Worm (Caenorhabditis elegans) whole organism, late embryonic: ENCODE results near the gene C33G8.13.

Experiments
- C38D4.7 ChIP-seq: fragments of 200-800 bp; sonication (Bioruptor generic); optimal IDR thresholded peaks from 2 replicates; lab custom pipeline; 2018; ENCODE audit warnings: mild to moderate bottlenecking, missing genetic modification characterization, moderate library complexity, missing compliant biosample characterization
- F13H6.1 ChIP-seq: sonication (generic microtip); optimal IDR thresholded peaks from 2 replicates; lab custom pipeline; 2016; ENCODE audit warnings: missing genetic modification characterization, missing compliant biosample characterization
- T23F11.4 ChIP-seq: fragments of 200-800 bp; sonication (Bioruptor generic); optimal IDR thresholded peaks from 2 replicates; lab custom pipeline; 2018; ENCODE audit warnings: mild to moderate bottlenecking, missing genetic modification characterization, missing compliant biosample characterization
- ahr-1 ChIP-seq: sonication (generic microtip); optimal IDR thresholded peaks from 2 replicates; lab custom pipeline; 2016; ENCODE audit warnings: missing genetic modification characterization, missing compliant biosample characterization
- ama-1 ChIP-seq: fragments of 150-350 bp; optimal IDR thresholded peaks from 2 replicates; lab custom pipeline; 2014
- ceh-18 ChIP-seq: sonication (generic microtip); optimal IDR thresholded peaks from 2 replicates; lab custom pipeline; 2016; ENCODE audit warnings: missing genetic modification characterization, missing compliant biosample characterization
- ceh-19 ChIP-seq: fragments of 200-800 bp; sonication (Bioruptor generic); optimal IDR thresholded peaks from 2 replicates; lab custom pipeline; 2018; ENCODE audit warnings: mild to moderate bottlenecking, missing genetic modification characterization, missing compliant biosample characterization
- ceh-2 ChIP-seq: sonication (generic microtip); optimal IDR thresholded peaks from 2 replicates; lab custom pipeline; 2016; ENCODE audit warnings: missing genotype, missing genetic modification characterization, missing compliant biosample characterization
- ceh-22 ChIP-seq: sonication (generic microtip); optimal IDR thresholded peaks from 2 replicates; lab custom pipeline; 2017; ENCODE audit warnings: missing biosample characterization, missing genetic modification characterization
- ceh-24 ChIP-seq: sonication (generic microtip); optimal IDR thresholded peaks from 2 replicates; lab custom pipeline; 2016; ENCODE audit warnings: mild to moderate bottlenecking, missing genetic modification characterization, missing compliant biosample characterization
- ceh-31 ChIP-seq: sonication (generic microtip); optimal IDR thresholded peaks from 2 replicates; lab custom pipeline; 2016; ENCODE audit warnings: missing genetic modification characterization, missing compliant biosample characterization
- ceh-34 ChIP-seq: sonication (generic microtip); optimal IDR thresholded peaks from 2 replicates; lab custom pipeline; 2016; ENCODE audit warnings: mild to moderate bottlenecking, missing genetic modification characterization, missing compliant biosample characterization
- ceh-45 ChIP-seq: fragments of 200-800 bp; sonication (Bioruptor generic); IDR thresholded peaks from 2 replicates; pipeline ENCODE4 v1.3.6; 2022; ENCODE audit warnings: missing genetic modification reagents, missing genetic modification characterization, missing compliant biosample characterization
- ceh-48 ChIP-seq: sonication (generic microtip); optimal IDR thresholded peaks from 2 replicates; lab custom pipeline; 2016; ENCODE audit warnings: missing genetic modification characterization, inconsistent platforms, missing compliant biosample characterization
- ceh-6 ChIP-seq: fragments of 200-800 bp; sonication (Bioruptor generic); optimal IDR thresholded peaks from 2 replicates; lab custom pipeline; 2018; ENCODE audit warnings: mild to moderate bottlenecking, missing genetic modification characterization, missing compliant biosample characterization
- che-1 ChIP-seq: sonication (generic microtip); optimal IDR thresholded peaks from 2 replicates; lab custom pipeline; 2016; ENCODE audit warnings: mild to moderate bottlenecking, missing genetic modification characterization, missing compliant biosample characterization
- dmd-4 ChIP-seq: sonication (generic microtip); optimal IDR thresholded peaks from 2 replicates; lab custom pipeline; 2016; ENCODE audit warnings: borderline replicate concordance, missing genetic modification characterization, missing compliant biosample characterization
- ets-4 ChIP-seq: sonication (generic microtip); optimal IDR thresholded peaks from 2 replicates; lab custom pipeline; 2016; ENCODE audit warnings: missing genetic modification characterization, missing compliant biosample characterization
- eyg-1 ChIP-seq: sonication (generic microtip); optimal IDR thresholded peaks from 2 replicates; lab custom pipeline; 2016; ENCODE audit warnings: missing genotype, missing genetic modification characterization, missing compliant biosample characterization
- fax-1 ChIP-seq: sonication (generic microtip); optimal IDR thresholded peaks from 2 replicates; lab custom pipeline; 2016; ENCODE audit warnings: missing genotype, missing genetic modification characterization, missing compliant biosample characterization
- fkh-10 ChIP-seq: fragments of 150-350 bp; optimal IDR thresholded peaks from 2 replicates; lab custom pipeline; 2014; ENCODE audit warnings: missing biosample characterization, missing genetic modification reagents, missing genetic modification characterization
- fkh-6 ChIP-seq: sonication (generic microtip); optimal IDR thresholded peaks from 2 replicates; lab custom pipeline; 2016; ENCODE audit warnings: missing genetic modification characterization, missing compliant biosample characterization
- hlh-13 ChIP-seq: fragments of 200-800 bp; sonication (Bioruptor generic); optimal IDR thresholded peaks from 2 replicates; lab custom pipeline; 2018; ENCODE audit warnings: mild to moderate bottlenecking, missing genetic modification characterization, missing compliant biosample characterization
- hlh-15 ChIP-seq: sonication (generic microtip); optimal IDR thresholded peaks from 2 replicates; lab custom pipeline; 2016; ENCODE audit warnings: missing genetic modification characterization, missing compliant biosample characterization
- hlh-30 ChIP-seq: sonication (generic microtip); optimal IDR thresholded peaks from 2 replicates; lab custom pipeline; 2017; ENCODE audit warnings: antibody characterized with exemption, missing genetic modification characterization, missing compliant biosample characterization; ENCODE audit not compliant: insufficient read depth
- lim-6 ChIP-seq: sonication (generic microtip); optimal IDR thresholded peaks from 2 replicates; lab custom pipeline; 2016; ENCODE audit warnings: missing genetic modification characterization, missing compliant biosample characterization
- lin-11 ChIP-seq: fragments of 200-800 bp; sonication (Bioruptor generic); optimal IDR thresholded peaks from 2 replicates; lab custom pipeline; 2018; ENCODE audit warnings: mild to moderate bottlenecking, missing genetic modification characterization, missing compliant biosample characterization
- madf-2 ChIP-seq: sonication (generic microtip); optimal IDR thresholded peaks from 2 replicates; lab custom pipeline; 2017; ENCODE audit warnings: missing genetic modification characterization, missing compliant biosample characterization
- mec-3 ChIP-seq: sonication (generic microtip); optimal IDR thresholded peaks from 2 replicates; lab custom pipeline; 2016; ENCODE audit warnings: borderline replicate concordance, missing genetic modification characterization, missing compliant biosample characterization
- npax-4 ChIP-seq: sonication (generic microtip); optimal IDR thresholded peaks from 2 replicates; lab custom pipeline; 2016; ENCODE audit warnings: missing genetic modification characterization, missing compliant biosample characterization
- pag-3 ChIP-seq: sonication (generic microtip); optimal IDR thresholded peaks from 2 replicates; lab custom pipeline; 2016; ENCODE audit warnings: missing compliant biosample characterization, missing genetic modification characterization, borderline replicate concordance
- pha-2 ChIP-seq: sonication (generic microtip); optimal IDR thresholded peaks from 2 replicates; lab custom pipeline; 2017; ENCODE audit warnings: mild to moderate bottlenecking, missing genetic modification characterization, missing compliant biosample characterization
- pha-4 ChIP-seq: fragments of 150-350 bp; optimal IDR thresholded peaks from 2 replicates; lab custom pipeline; 2018; ENCODE audit warnings: missing biosample characterization, missing genetic modification reagents, missing genetic modification characterization
- pqm-1 ChIP-seq: sonication (generic microtip); optimal IDR thresholded peaks from 2 replicates; lab custom pipeline; 2016; ENCODE audit warnings: missing genetic modification characterization, missing compliant biosample characterization
- pros-1 ChIP-seq: fragments of 150-350 bp; optimal IDR thresholded peaks from 2 replicates; lab custom pipeline; 2014; ENCODE audit warnings: missing biosample characterization, missing genetic modification reagents, missing genetic modification characterization
- sdc-2 ChIP-seq: sonication (generic microtip); optimal IDR thresholded peaks from 2 replicates; lab custom pipeline; 2016; ENCODE audit warnings: missing genotype, missing genetic modification characterization, missing compliant biosample characterization
- sox-2 ChIP-seq: fragments of 200-800 bp; sonication (Bioruptor generic); IDR thresholded peaks from 2 replicates; pipeline ENCODE4 v1.3.6; 2022; ENCODE audit warnings: missing genetic modification reagents, missing genetic modification characterization, missing compliant biosample characterization
- sox-4 ChIP-seq: sonication (generic microtip); optimal IDR thresholded peaks from 2 replicates; lab custom pipeline; 2017; ENCODE audit warnings: mild to moderate bottlenecking, missing genetic modification characterization, inconsistent platforms, missing compliant biosample characterization
- syd-9 ChIP-seq: sonication (generic microtip); optimal IDR thresholded peaks from 2 replicates; lab custom pipeline; 2016; ENCODE audit warnings: mild to moderate bottlenecking, missing genetic modification characterization, moderate library complexity, missing compliant biosample characterization
- tbx-2 ChIP-seq: sonication (generic microtip); optimal IDR thresholded peaks from 2 replicates; lab custom pipeline; 2016; ENCODE audit warnings: missing genetic modification characterization, missing compliant biosample characterization
- tbx-7 ChIP-seq: sonication (generic microtip); optimal IDR thresholded peaks from 2 replicates; lab custom pipeline; 2016; ENCODE audit warnings: missing genotype, missing genetic modification characterization, missing compliant biosample characterization
- unc-3 ChIP-seq, 2 experiments: fragments of 200-800 bp in 1 of 2; sonication (Bioruptor generic) in 1 of 2; sonication (generic microtip) in 1 of 2; conservative IDR thresholded peaks in 1 of 2; optimal IDR thresholded peaks in 1 of 2; 2 replicates each; pipeline versions ENCODE4 v1.3.6 to Lab custom; 2016 to 2022; ENCODE audit warnings: missing compliant biosample characterization in 2 of 2, missing genetic modification characterization in 2 of 2, missing genetic modification reagents in 1 of 2

Gene C33G8.13

ce11 chrV:7054598-7054997 lies 38.8 kb upstream of the C33G8.13 start, which contains the start of gene spig-8 (continued):
- TF ChIP-seq F13H6.1 (tag; lab: Kevin White, UChicago) = no peak

DNA sequence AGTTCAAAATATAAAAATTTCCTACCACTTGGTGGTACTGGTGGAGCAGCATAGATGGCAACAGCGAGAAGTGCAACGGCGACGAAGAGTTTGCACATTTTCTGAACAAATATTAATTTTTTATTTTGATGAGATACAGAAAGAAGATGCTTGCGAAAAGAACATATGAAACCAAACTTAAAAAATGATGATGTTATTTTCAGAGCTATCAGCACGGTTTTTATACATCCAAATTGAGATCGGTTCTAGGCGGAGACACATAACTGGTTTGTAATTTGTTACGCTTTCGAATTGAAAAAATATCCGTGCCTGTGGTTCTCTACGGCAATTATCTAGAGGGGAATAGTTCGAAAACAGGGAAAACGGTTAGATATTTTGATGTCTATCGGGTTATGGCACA lies 37.3 kb upstream of the C33G8.13 start, which contains the start of gene txt-17:
TSS of gene txt-17 (minus strand) at position 101 of the 400 bp plus-strand sequence.
- TF ChIP-seq npax-4 (tag; lab: Kevin White, UChicago) (no peak), ceh-19 (no peak), tbx-2 (tag; lab: Kevin White, UChicago) (no peak), mec-3 (tag; lab: Kevin White, UChicago) (no peak), hlh-15 (tag; lab: Kevin White, UChicago) (no peak), F13H6.1 (tag; lab: Kevin White, UChicago) (no peak), ahr-1 (tag; lab: Kevin White, UChicago) (no peak), eyg-1 (tag; lab: Kevin White, UChicago) (no peak), pha-2 (tag; lab: Kevin White, UChicago) (no peak), ama-1 (no peak), hlh-13 (GFP tag; lab: Kevin White, UChicago) (no peak), fkh-6 (tag; lab: Kevin White, UChicago) (no peak), T23F11.4 (no peak), ceh-34 (tag; lab: Kevin White, UChicago) (no peak), ceh-18 (tag; lab: Kevin White, UChicago) (no peak), che-1 (no peak), unc-3 (GFP tag; conservative IDR thresholded peaks at IDR 0.05; lab: Robert Waterston, UW) (no peak), unc-3 (tag; optimal IDR thresholded peaks at IDR 0.05; lab: Kevin White, UChicago) (no peak), lim-6 (tag; lab: Kevin White, UChicago) (no peak), sox-4 (no peak), ceh-22 (tag; lab: Kevin White, UChicago) (no peak)

DNA sequence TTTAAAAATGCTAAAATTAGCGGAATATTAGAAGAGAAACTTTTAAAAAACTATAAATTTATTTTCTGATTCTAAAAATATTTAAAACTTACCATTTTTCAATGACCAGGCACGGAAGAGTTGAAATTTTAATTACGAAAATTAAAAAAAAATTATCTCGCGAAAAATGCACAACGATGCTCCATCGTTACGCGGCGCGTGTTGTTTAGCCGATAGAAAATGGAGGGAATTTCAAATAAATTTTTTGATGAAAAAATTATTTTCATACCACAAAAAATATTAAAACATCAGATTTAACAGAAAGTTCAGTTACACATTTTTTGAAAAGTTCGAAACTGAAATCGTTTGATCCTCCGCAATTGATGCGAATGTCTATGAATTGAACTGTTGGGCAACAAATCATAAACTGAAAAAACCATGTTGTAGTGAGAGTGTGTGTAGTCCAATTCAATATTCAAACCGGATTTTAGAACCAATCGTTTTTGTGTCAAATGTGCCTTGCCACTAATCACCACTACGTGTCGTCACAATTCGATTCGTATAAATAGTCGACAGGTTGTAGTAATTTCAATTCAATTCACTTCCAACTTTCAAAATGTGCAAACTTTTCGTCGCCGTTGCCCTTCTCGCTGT lies 35.5 kb upstream of the C33G8.13 start, which contains the start of the genes tofu-2 and spig-1:
TSS of gene tofu-2 (minus strand) at position 116 of the 633 bp plus-strand sequence.
TSS of gene spig-1 (plus strand) at position 583 of the 633 bp plus-strand sequence.
- TF ChIP-seq pros-1 = no peak
- no peak for TF ChIP-seq hlh-30 (tag; lab: Kevin White, UChicago)
- no peak for TF ChIP-seq fax-1 (tag; lab: Kevin White, UChicago)
- TF ChIP-seq ceh-19 = no peak
- no peak for TF ChIP-seq pqm-1
- no peak for TF ChIP-seq sox-4
- no peak for TF ChIP-seq sox-2 (GFP tag; lab: Robert Waterston, UW)
- no peak for TF ChIP-seq tbx-7 (tag; lab: Kevin White, UChicago)
- no peak for TF ChIP-seq madf-2

- TF ChIP-seq madf-2 (no peak), ceh-24 (tag; lab: Kevin White, UChicago) (no peak), unc-3 (GFP tag; conservative IDR thresholded peaks at IDR 0.05; lab: Robert Waterston, UW) (no peak), unc-3 (tag; optimal IDR thresholded peaks at IDR 0.05; lab: Kevin White, UChicago) (no peak), hlh-15 (tag; lab: Kevin White, UChicago) (no peak), che-1 (no peak), ceh-18 (tag; lab: Kevin White, UChicago) (no peak), sdc-2 (tag; lab: Kevin White, UChicago) (no peak), syd-9 (no peak), ceh-31 (tag; lab: Kevin White, UChicago) (no peak), ceh-48 (tag; lab: Kevin White, UChicago) (no peak)
Measured at ce11 chrV:7050153-7050552, 34.4 kb upstream of the C33G8.13 start.

DNA sequence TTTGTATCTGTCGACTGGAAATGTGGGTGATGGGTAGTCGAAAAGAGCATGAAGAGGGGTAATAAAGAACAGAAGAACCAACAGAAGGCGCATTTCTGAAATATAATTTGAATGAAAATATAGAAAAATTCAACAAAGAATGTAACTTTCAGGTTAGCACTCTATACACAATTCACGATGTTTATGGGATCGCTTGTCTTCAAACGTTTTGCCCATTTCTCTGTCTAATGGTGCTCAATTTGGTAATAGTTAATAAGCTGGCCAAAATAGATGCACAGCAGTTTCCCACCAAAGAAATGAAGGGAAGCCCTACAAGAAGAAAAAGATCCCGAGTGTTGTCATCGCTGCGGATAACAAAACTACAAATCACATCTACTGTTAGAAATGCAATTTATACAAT lies 31.7 kb upstream of the C33G8.13 start, which contains the start of gene F20A1.8:
TSS of gene F20A1.8 (minus strand) at position 101 of the 400 bp plus-strand sequence.
- TF ChIP-seq ets-4 (tag; lab: Kevin White, UChicago) = no peak
- TF ChIP-seq madf-2 = no peak
- TF ChIP-seq ceh-6 (GFP tag; lab: Kevin White, UChicago) = no peak
- TF ChIP-seq ceh-48 (tag; lab: Kevin White, UChicago) = no peak
- no peak for TF ChIP-seq sox-2 (GFP tag; lab: Robert Waterston, UW)
- no peak for TF ChIP-seq dmd-4 (tag; lab: Kevin White, UChicago)
- TF ChIP-seq pag-3 (tag; lab: Kevin White, UChicago) = no peak
- no peak for TF ChIP-seq che-1
- TF ChIP-seq lin-11 = no peak
- TF ChIP-seq pha-2 (tag; lab: Kevin White, UChicago) = no peak
- TF ChIP-seq ceh-45 (GFP tag; lab: Robert Waterston, UW) = no peak
- TF ChIP-seq pha-4 (tag; lab: Kevin White, UChicago) = no peak
- no peak for TF ChIP-seq ceh-2 (tag; lab: Kevin White, UChicago)
- TF ChIP-seq ceh-18 (tag; lab: Kevin White, UChicago) = no peak
- TF ChIP-seq unc-3 (GFP tag; conservative IDR thresholded peaks at IDR 0.05; lab: Robert Waterston, UW) = no peak
- no peak for TF ChIP-seq unc-3 (tag; optimal IDR thresholded peaks at IDR 0.05; lab: Kevin White, UChicago)
- no peak for TF ChIP-seq pros-1
- TF ChIP-seq fkh-10 (GFP tag; lab: Kevin White, UChicago) = no peak
- TF ChIP-seq tbx-2 (tag; lab: Kevin White, UChicago) = no peak
- no peak for TF ChIP-seq C38D4.7 (GFP tag; lab: Kevin White, UChicago)
- TF ChIP-seq ahr-1 (tag; lab: Kevin White, UChicago) = no peak
